Worm (Caenorhabditis elegans) whole organism, dauer: ENCODE results near the gene F54H12.2.
"Not testable (repeated sequence)": the region's sequence is repeated elsewhere in the genome, so short reads cannot be mapped to it uniquely, and the experiment has no call there.

Experiments
- unc-62 ChIP-seq: sonication (generic microtip); optimal IDR thresholded peaks from 2 replicates; lab custom pipeline; 2017; ENCODE audit warnings: missing biosample characterization, missing genetic modification reagents, missing genetic modification characterization

Gene F54H12.2

ce11 chrIII:7964281-7964680, at the start of gene F54H12.2:
F54H12.2 (plus strand) TSS chrIII:7964581.
- TF ChIP-seq unc-62 (GFP tag; lab: Kevin White, UChicago), result not testable (repeated sequence)

- no peak for TF ChIP-seq unc-62 (GFP tag; lab: Kevin White, UChicago)
These were observed 46.7 kb upstream of the F54H12.2 start, which contains the start of gene gly-3 for ce11 chrIII:7917667-7918066. gly-3 (minus strand) TSS chrIII:7917767.

- TF ChIP-seq unc-62 (GFP tag; lab: Kevin White, UChicago), result no peak
These were observed 44.6 kb upstream of the F54H12.2 start, which contains the start of gene C29E4.14 for ce11 chrIII:7919823-7920222. C29E4.14 (plus strand) TSS chrIII:7920123.

ce11 chrIII:7922207-7922606, 42.2 kb upstream of the F54H12.2 start, which contains the start of gene C29E4.17:
C29E4.17 (plus strand) TSS chrIII:7922507.
- no peak for TF ChIP-seq unc-62 (GFP tag; lab: Kevin White, UChicago)

- no peak for TF ChIP-seq unc-62 (GFP tag; lab: Kevin White, UChicago)
These were observed 39.6 kb upstream of the F54H12.2 start, which contains the start of gene tag-250 for ce11 chrIII:7924821-7925220. tag-250 (minus strand) TSS chrIII:7924921.

ce11 chrIII:7925968-7926367, 38.4 kb upstream of the F54H12.2 start:
- TF ChIP-seq unc-62 (GFP tag; lab: Kevin White, UChicago), result no peak

- TF ChIP-seq unc-62 (GFP tag; lab: Kevin White, UChicago), result no peak
These were observed 35.7 kb upstream of the F54H12.2 start, which contains the start of the genes C29E4.13 and npp-15 for ce11 chrIII:7928549-7929129. C29E4.13 (minus strand) TSS chrIII:7928717. npp-15 (plus strand) TSS chrIII:7929043.

- TF ChIP-seq unc-62 (GFP tag; lab: Kevin White, UChicago), result no peak
These were observed 31.1 kb upstream of the F54H12.2 start, which contains the start of gene ran-2 for ce11 chrIII:7933235-7933634. ran-2 (plus strand) TSS chrIII:7933535.

ce11 chrIII:7937548-7937947, 26.8 kb upstream of the F54H12.2 start, which contains the start of gene C29E4.10:
C29E4.10 (plus strand) TSS chrIII:7937848.
- no peak for TF ChIP-seq unc-62 (GFP tag; lab: Kevin White, UChicago)

ce11 chrIII:7940819-7941218, 23.6 kb upstream of the F54H12.2 start, which contains the start of gene C29E4.12:
C29E4.12 (plus strand) TSS chrIII:7941151.
- no peak for TF ChIP-seq unc-62 (GFP tag; lab: Kevin White, UChicago)

- no peak for TF ChIP-seq unc-62 (GFP tag; lab: Kevin White, UChicago)
These were observed 23.0 kb upstream of the F54H12.2 start, which contains the start of gene kle-2 for ce11 chrIII:7941417-7941816. kle-2 (plus strand) TSS chrIII:7941717.

- no peak for TF ChIP-seq unc-62 (GFP tag; lab: Kevin White, UChicago)
These were observed 17.4 kb upstream of the F54H12.2 start, which contains the start of gene gsto-1 for ce11 chrIII:7946968-7947491. gsto-1 (minus strand) TSS chrIII:7947018.

- TF ChIP-seq unc-62 (GFP tag; lab: Kevin White, UChicago), result no peak
These were observed 16.7 kb upstream of the F54H12.2 start for ce11 chrIII:7947677-7948076.

- TF ChIP-seq unc-62 (GFP tag; lab: Kevin White, UChicago), result no peak
These were observed 15.6 kb upstream of the F54H12.2 start, which contains the start of gene col-90 for ce11 chrIII:7948802-7949201. col-90 (plus strand) TSS chrIII:7948838.

- no peak for TF ChIP-seq unc-62 (GFP tag; lab: Kevin White, UChicago)
These were observed 13.9 kb upstream of the F54H12.2 start for ce11 chrIII:7950447-7950846.

ce11 chrIII:7952077-7952765, 12.2 kb upstream of the F54H12.2 start, which contains the start of gene C29E4.15:
C29E4.15 (plus strand) TSS chrIII:7952623.
- no peak for TF ChIP-seq unc-62 (GFP tag; lab: Kevin White, UChicago)
